Fruit fly (Drosophila melanogaster) whole organism, embryonic: ENCODE results near the gene Nsf2.

Experiments
- Aef1 ChIP-seq: fragments of 200-800 bp; sonication (Bioruptor generic); IDR thresholded peaks from 3 replicates; pipeline ENCODE4 v1.3.6; 2022; ENCODE audit warnings: missing biosample characterization, missing genetic modification characterization
- Atf6 ChIP-seq: fragments of 200-800 bp; sonication (Bioruptor generic); IDR thresholded peaks from 2 replicates; pipeline ENCODE4 v1.3.6; 2022; ENCODE audit warnings: missing biosample characterization, missing genetic modification characterization
- CG10267 ChIP-seq: fragments of 200-800 bp; sonication (Bioruptor generic); optimal IDR thresholded peaks from 2 replicates; lab custom pipeline; 2018; ENCODE audit warnings: missing biosample characterization, mild to moderate bottlenecking, missing genetic modification characterization, moderate library complexity
- CG10565 ChIP-seq: fragments of 200-800 bp; sonication (Bioruptor generic); optimal IDR thresholded peaks from 3 replicates; lab custom pipeline; 2016; ENCODE audit warnings: missing biosample characterization, mild to moderate bottlenecking, missing genetic modification characterization
- CG10979 ChIP-seq: fragments of 200-800 bp; sonication (Bioruptor generic); optimal IDR thresholded peaks from 2 replicates; lab custom pipeline; 2018; ENCODE audit warnings: missing biosample characterization, mild to moderate bottlenecking, missing genetic modification characterization, moderate library complexity
- CG12299 ChIP-seq: fragments of 200-800 bp; sonication (Bioruptor generic); optimal IDR thresholded peaks from 2 replicates; lab custom pipeline; 2018; ENCODE audit warnings: missing biosample characterization, mild to moderate bottlenecking, missing genetic modification characterization
- CG12942 ChIP-seq: fragments of 200-800 bp; sonication (Bioruptor generic); optimal IDR thresholded peaks from 3 replicates; lab custom pipeline; 2016; ENCODE audit warnings: missing biosample characterization, missing genetic modification characterization
- CG15011 ChIP-seq: fragments of 200-800 bp; sonication (Bioruptor generic); optimal IDR thresholded peaks from 3 replicates; lab custom pipeline; 2018; ENCODE audit warnings: missing biosample characterization, mild to moderate bottlenecking, missing genetic modification characterization
- CG16863 ChIP-seq: fragments of 200-800 bp; sonication (Bioruptor generic); optimal IDR thresholded peaks from 3 replicates; lab custom pipeline; 2016; ENCODE audit warnings: missing biosample characterization, missing genetic modification characterization
- CG17612 ChIP-seq: fragments of 200-800 bp; sonication (Bioruptor generic); IDR thresholded peaks from 2 replicates; pipeline ENCODE4 v1.3.6; 2022; ENCODE audit warnings: missing biosample characterization, missing genetic modification characterization
- CG18011 ChIP-seq: fragments of 200-800 bp; sonication (Bioruptor generic); optimal IDR thresholded peaks from 2 replicates; lab custom pipeline; 2017; ENCODE audit warnings: missing biosample characterization, missing genetic modification characterization, mild to moderate bottlenecking, moderate library complexity, missing genotype
- CG18619 ChIP-seq: fragments of 200-800 bp; sonication (Bioruptor generic); optimal IDR thresholded peaks from 3 replicates; lab custom pipeline; 2017; ENCODE audit warnings: missing biosample characterization, mild to moderate bottlenecking, missing genetic modification characterization
- CG2116 ChIP-seq: fragments of 200-800 bp; sonication (Bioruptor generic); optimal IDR thresholded peaks from 3 replicates; lab custom pipeline; 2018; ENCODE audit warnings: missing biosample characterization, mild to moderate bottlenecking, missing genetic modification characterization
- CG31365 ChIP-seq: fragments of 200-800 bp; sonication (Bioruptor generic); optimal IDR thresholded peaks from 2 replicates; lab custom pipeline; 2018; ENCODE audit warnings: missing biosample characterization, mild to moderate bottlenecking, missing genetic modification characterization
- CG3407 ChIP-seq: fragments of 200-800 bp; sonication (Bioruptor generic); optimal IDR thresholded peaks from 2 replicates; lab custom pipeline; 2018; ENCODE audit warnings: missing biosample characterization, mild to moderate bottlenecking, missing genetic modification characterization
- CG6175 ChIP-seq: fragments of 200-800 bp; sonication (Bioruptor generic); IDR thresholded peaks from 3 replicates; pipeline ENCODE4 v1.3.6; 2022; ENCODE audit warnings: missing biosample characterization, missing genetic modification characterization
- CG6683 ChIP-seq: fragments of 200-800 bp; sonication (Bioruptor generic); optimal IDR thresholded peaks from 2 replicates; lab custom pipeline; 2017; ENCODE audit warnings: missing biosample characterization, mild to moderate bottlenecking, missing genetic modification characterization, missing genetic modification reagents
- CG6765 ChIP-seq: fragments of 200-800 bp; sonication (Bioruptor generic); optimal IDR thresholded peaks from 3 replicates; lab custom pipeline; 2017; ENCODE audit warnings: missing biosample characterization, mild to moderate bottlenecking, missing genetic modification characterization
- CG7357 ChIP-seq: fragments of 200-800 bp; sonication (Bioruptor generic); IDR thresholded peaks from 3 replicates; pipeline ENCODE4 v1.3.6; 2022; ENCODE audit warnings: missing biosample characterization, missing genetic modification characterization
- CG8281 ChIP-seq: fragments of 200-800 bp; sonication (Bioruptor generic); optimal IDR thresholded peaks from 2 replicates; lab custom pipeline; 2018; ENCODE audit warnings: missing biosample characterization, mild to moderate bottlenecking, missing genetic modification characterization, moderate library complexity
- CG9609 ChIP-seq: fragments of 200-800 bp; sonication (Bioruptor generic); optimal IDR thresholded peaks from 3 replicates; lab custom pipeline; 2016; ENCODE audit warnings: missing biosample characterization, missing genetic modification characterization
- CHES-1-like ChIP-seq: fragments of 200-800 bp; sonication (Bioruptor generic); optimal IDR thresholded peaks from 2 replicates; lab custom pipeline; 2016; ENCODE audit warnings: missing biosample characterization, missing genetic modification characterization
- CoRest ChIP-seq: fragments of 200-800 bp; sonication (Bioruptor generic); optimal IDR thresholded peaks from 3 replicates; lab custom pipeline; 2018; ENCODE audit warnings: missing biosample characterization, mild to moderate bottlenecking, missing genetic modification characterization, moderate library complexity
- Dad ChIP-seq: fragments of 200-800 bp; sonication (Bioruptor generic); optimal IDR thresholded peaks from 3 replicates; lab custom pipeline; 2016; ENCODE audit warnings: missing biosample characterization, missing genetic modification characterization
- Dip3 ChIP-seq: fragments of 200-800 bp; sonication (Bioruptor generic); optimal IDR thresholded peaks from 3 replicates; lab custom pipeline; 2016; ENCODE audit warnings: missing biosample characterization, missing genetic modification characterization
- Dp ChIP-seq: fragments of 200-800 bp; sonication (Bioruptor generic); optimal IDR thresholded peaks from 2 replicates; lab custom pipeline; 2018; ENCODE audit warnings: missing biosample characterization, mild to moderate bottlenecking, missing genetic modification characterization, moderate library complexity
- E2f1 ChIP-seq: fragments of 200-800 bp; sonication (Bioruptor generic); IDR thresholded peaks from 2 replicates; pipeline ENCODE4 v1.3.6; 2022; ENCODE audit warnings: missing biosample characterization, missing genetic modification characterization
- Fer1 ChIP-seq: fragments of 200-800 bp; sonication (Bioruptor generic); optimal IDR thresholded peaks from 2 replicates; lab custom pipeline; 2017; ENCODE audit warnings: missing biosample characterization, mild to moderate bottlenecking, missing genetic modification characterization
- HHEX ChIP-seq: fragments of 200-800 bp; sonication (Bioruptor generic); optimal IDR thresholded peaks from 3 replicates; lab custom pipeline; 2017; ENCODE audit warnings: missing biosample characterization, mild to moderate bottlenecking, missing genetic modification characterization, missing genetic modification reagents
- HLHmδ ChIP-seq: fragments of 200-800 bp; sonication (Bioruptor generic); optimal IDR thresholded peaks from 2 replicates; lab custom pipeline; 2018; ENCODE audit warnings: missing biosample characterization, mild to moderate bottlenecking, missing genetic modification characterization, moderate library complexity
- Hey ChIP-seq: fragments of 200-800 bp; sonication (Bioruptor generic); optimal IDR thresholded peaks from 3 replicates; lab custom pipeline; 2018; ENCODE audit warnings: missing biosample characterization, mild to moderate bottlenecking, missing genetic modification characterization
- Lim3 ChIP-seq: fragments of 200-800 bp; sonication (Bioruptor generic); IDR thresholded peaks from 2 replicates; pipeline ENCODE4 v1.3.6; 2022; ENCODE audit warnings: missing biosample characterization, missing genetic modification characterization
- MTF-1 ChIP-seq: fragments of 200-800 bp; sonication (Bioruptor generic); optimal IDR thresholded peaks from 2 replicates; lab custom pipeline; 2018; ENCODE audit warnings: missing biosample characterization, mild to moderate bottlenecking, missing genetic modification characterization, borderline replicate concordance
- NFAT ChIP-seq: fragments of 200-800 bp; sonication (Bioruptor generic); IDR thresholded peaks from 2 replicates; pipeline ENCODE4 v1.3.6; 2022; ENCODE audit warnings: missing biosample characterization, missing genetic modification characterization
- Oaz ChIP-seq: fragments of 200-800 bp; sonication (Bioruptor generic); IDR thresholded peaks from 2 replicates; pipeline ENCODE4 v1.3.6; 2022; ENCODE audit warnings: missing biosample characterization, missing genetic modification characterization
- Poxn ChIP-seq: fragments of 200-800 bp; sonication (Bioruptor generic); IDR thresholded peaks from 2 replicates; pipeline ENCODE4 v1.3.6; 2022; ENCODE audit warnings: missing biosample characterization, missing genetic modification characterization
- Six4 ChIP-seq: fragments of 200-800 bp; sonication (Bioruptor generic); optimal IDR thresholded peaks from 2 replicates; lab custom pipeline; 2016; ENCODE audit warnings: missing biosample characterization, missing genetic modification characterization
- Xbp1 ChIP-seq: fragments of 200-800 bp; sonication (Bioruptor generic); optimal IDR thresholded peaks from 3 replicates; lab custom pipeline; 2016; ENCODE audit warnings: missing biosample characterization, mild to moderate bottlenecking, missing genetic modification characterization
- ac ChIP-seq: fragments of 200-800 bp; sonication (Bioruptor generic); optimal IDR thresholded peaks from 3 replicates; lab custom pipeline; 2017; ENCODE audit warnings: missing biosample characterization, mild to moderate bottlenecking, missing genetic modification characterization
- ara ChIP-seq: fragments of 200-800 bp; sonication (Bioruptor generic); IDR thresholded peaks from 2 replicates; pipeline ENCODE4 v1.3.6; 2022; ENCODE audit warnings: missing biosample characterization, missing genetic modification characterization
- bbx ChIP-seq: fragments of 200-800 bp; sonication (Bioruptor generic); IDR thresholded peaks from 2 replicates; pipeline ENCODE4 v1.3.6; 2022; ENCODE audit warnings: missing biosample characterization, missing genetic modification characterization; ENCODE audit not compliant: partially characterized antibody
- bigmax ChIP-seq: fragments of 200-800 bp; sonication (Bioruptor generic); optimal IDR thresholded peaks from 2 replicates; lab custom pipeline; 2018; ENCODE audit warnings: missing biosample characterization, mild to moderate bottlenecking, missing genetic modification characterization
- emc ChIP-seq: fragments of 200-800 bp; sonication (Bioruptor generic); optimal IDR thresholded peaks from 2 replicates; lab custom pipeline; 2016; ENCODE audit warnings: missing biosample characterization, missing genetic modification characterization
- gro ChIP-seq: fragments of 200-800 bp; sonication (Bioruptor generic); optimal IDR thresholded peaks from 2 replicates; lab custom pipeline; 2016; ENCODE audit warnings: missing biosample characterization, missing genetic modification characterization
- gsb-n ChIP-seq: fragments of 200-800 bp; sonication (Bioruptor generic); optimal IDR thresholded peaks from 3 replicates; lab custom pipeline; 2018; ENCODE audit warnings: missing biosample characterization, mild to moderate bottlenecking, missing genetic modification characterization
- hb ChIP-seq: fragments of 200-800 bp; sonication (Bioruptor generic); IDR thresholded peaks from 3 replicates; pipeline ENCODE4 v1.3.6; 2022; ENCODE audit warnings: missing biosample characterization, missing genetic modification characterization; ENCODE audit not compliant: partially characterized antibody
- ind ChIP-seq: fragments of 200-800 bp; sonication (Bioruptor generic); optimal IDR thresholded peaks from 3 replicates; lab custom pipeline; 2016; ENCODE audit warnings: missing biosample characterization, missing genetic modification characterization
- lab ChIP-seq: fragments of 200-800 bp; sonication (Bioruptor generic); optimal IDR thresholded peaks from 3 replicates; lab custom pipeline; 2017; ENCODE audit warnings: missing biosample characterization, missing genetic modification characterization, mild to moderate bottlenecking, moderate library complexity, missing genetic modification reagents
- nmo ChIP-seq: fragments of 200-800 bp; sonication (Bioruptor generic); optimal IDR thresholded peaks from 2 replicates; lab custom pipeline; 2018; ENCODE audit warnings: missing biosample characterization, mild to moderate bottlenecking, missing genetic modification characterization, moderate library complexity
- ssp ChIP-seq: fragments of 200-800 bp; sonication (Bioruptor generic); IDR thresholded peaks from 2 replicates; pipeline ENCODE4 v1.3.6; 2022; ENCODE audit warnings: missing biosample characterization, missing genetic modification characterization
- wek ChIP-seq: fragments of 200-800 bp; sonication (Bioruptor generic); optimal IDR thresholded peaks from 3 replicates; lab custom pipeline; 2018; ENCODE audit warnings: missing biosample characterization, mild to moderate bottlenecking, missing genetic modification characterization, moderate library complexity

Gene Nsf2

DNA sequence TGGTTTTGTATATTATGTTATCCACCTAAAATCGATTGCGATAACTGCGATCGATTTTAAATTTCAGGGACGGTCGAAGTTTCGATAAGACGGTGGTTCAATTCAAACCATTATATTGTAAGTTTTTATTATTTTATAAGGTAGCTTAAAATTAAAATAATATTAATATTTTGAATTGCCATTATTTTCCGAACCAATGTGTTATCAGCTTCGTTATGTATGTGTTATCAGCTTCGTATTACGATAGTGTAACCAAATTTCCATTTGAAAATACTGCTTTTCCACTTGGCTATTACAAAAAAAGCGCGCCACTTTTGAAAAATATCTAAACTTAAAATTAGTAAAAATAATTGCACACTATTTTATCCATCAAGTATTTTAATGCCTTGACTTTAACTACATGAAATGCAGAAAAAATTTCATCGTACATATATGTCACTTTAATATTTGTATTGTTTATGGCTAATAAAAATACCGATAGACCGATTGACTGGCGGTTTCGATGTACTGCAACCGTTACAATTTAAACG, 2.2 kb upstream of the Nsf2 start, which contains the start of gene CG31495 (continued):
- no peak for TF ChIP-seq wek (GFP tag; lab: Kevin White, UChicago)
- no peak for TF ChIP-seq HHEX (GFP tag; lab: Kevin White, UChicago)
- no peak for TF ChIP-seq gsb-n (tag; lab: Kevin White, UChicago)
- TF ChIP-seq ind (GFP tag; lab: Kevin White, UChicago), result peak; percentile 8
- no peak for TF ChIP-seq NFAT
- peak; percentile 43 for TF ChIP-seq bbx (GFP tag; lab: Robert Waterston, UW)
- TF ChIP-seq Dp (GFP tag; lab: Kevin White, UChicago), result peak; percentile 76
- TF ChIP-seq gro (GFP tag; lab: Kevin White, UChicago), result no peak
- TF ChIP-seq CG8281, result no peak
- TF ChIP-seq nmo (GFP tag; lab: Kevin White, UChicago), result peak; percentile 59
- TF ChIP-seq E2f1 (GFP tag; lab: Robert Waterston, UW), result no peak
- TF ChIP-seq bigmax (GFP tag; lab: Kevin White, UChicago), result no peak
- no peak for TF ChIP-seq Aef1
- TF ChIP-seq Atf6 (GFP tag; lab: Robert Waterston, UW), result no peak
- TF ChIP-seq CG7357 (GFP tag; lab: Robert Waterston, UW), result peak; percentile 95
- TF ChIP-seq Fer1 (GFP tag; lab: Kevin White, UChicago), result no peak
- TF ChIP-seq Lim3, result no peak
- TF ChIP-seq CG3407 (GFP tag; lab: Kevin White, UChicago), result no peak
- peak; percentile 15 for TF ChIP-seq Dip3 (GFP tag; lab: Kevin White, UChicago)
- TF ChIP-seq hb (GFP tag; lab: Robert Waterston, UW), result no peak
- no peak for TF ChIP-seq CG18619
- no peak for TF ChIP-seq ac (GFP tag; lab: Kevin White, UChicago)
- no peak for TF ChIP-seq CG16863 (GFP tag; lab: Kevin White, UChicago)
- no peak for TF ChIP-seq Oaz (GFP tag; lab: Robert Waterston, UW)
- TF ChIP-seq CG2116 (GFP tag; lab: Kevin White, UChicago), result peak; percentile 82
- TF ChIP-seq emc (GFP tag; lab: Kevin White, UChicago), result no peak
- TF ChIP-seq CHES-1-like, result no peak
- TF ChIP-seq CG17612 (GFP tag; lab: Robert Waterston, UW), result no peak
- no peak for TF ChIP-seq CG15011 (GFP tag; lab: Kevin White, UChicago)
- no peak for TF ChIP-seq Six4 (GFP tag; lab: Kevin White, UChicago)
- TF ChIP-seq CG6175 (GFP tag; lab: Robert Waterston, UW), result no peak
- TF ChIP-seq Poxn, result no peak
- TF ChIP-seq CG18011 (GFP tag; lab: Kevin White, UChicago), result peak; percentile 51
- TF ChIP-seq CG6683, result no peak
- TF ChIP-seq Dad (GFP tag; lab: Kevin White, UChicago), result no peak
- TF ChIP-seq CG12942 (GFP tag; lab: Kevin White, UChicago), result no peak
- TF ChIP-seq CoRest, result peak; percentile 58
- no peak for TF ChIP-seq lab (GFP tag; lab: Kevin White, UChicago)
- no peak for TF ChIP-seq CG10565 (GFP tag; lab: Kevin White, UChicago)
- no peak for TF ChIP-seq Hey (tag; lab: Kevin White, UChicago)
- TF ChIP-seq CG10979 (tag; lab: Kevin White, UChicago), result no peak
- peak; percentile 95 for TF ChIP-seq ssp (GFP tag; lab: Robert Waterston, UW)
- TF ChIP-seq HLHmδ (GFP tag; lab: Kevin White, UChicago), result no peak
- TF ChIP-seq CG12299, result no peak
- peak; percentile 40 for TF ChIP-seq CG10267 (tag; lab: Kevin White, UChicago)
- TF ChIP-seq Xbp1 (GFP tag; lab: Kevin White, UChicago), result peak; percentile 37
- TF ChIP-seq CG6765 (GFP tag; lab: Kevin White, UChicago), result no peak
- no peak for TF ChIP-seq ara
- TF ChIP-seq CG31365, result no peak
- peak; percentile 29 for TF ChIP-seq CG9609 (GFP tag; lab: Kevin White, UChicago)
- TF ChIP-seq MTF-1 (GFP tag; lab: Kevin White, UChicago), result no peak
